Fruit fly (Drosophila melanogaster): ENCODE results near the gene Hmx.
A peak's percentile ranks its signal among the peaks of the same experiment; 100 is the strongest.

Gene Hmx

DNA sequence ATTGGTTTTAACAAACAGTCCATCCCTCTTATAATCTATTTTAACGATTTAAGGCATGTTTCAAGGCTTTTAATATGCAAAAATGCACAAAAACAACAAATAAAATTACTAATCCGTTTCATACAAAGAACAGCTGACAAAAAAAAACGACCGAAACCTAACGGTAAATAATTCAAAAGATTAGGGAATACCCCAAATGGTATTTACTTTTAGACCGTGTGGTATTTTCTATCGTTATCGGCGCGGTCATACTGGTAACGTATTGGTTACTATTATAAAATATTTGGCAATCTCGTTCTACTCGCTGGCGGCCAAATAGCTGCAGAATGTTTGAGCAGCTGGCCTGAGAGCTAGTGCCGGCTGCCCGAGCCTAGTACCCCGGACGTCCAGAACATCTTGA, 47.1 kb downstream of the Hmx start, which contains the start of gene sll (continued):
- no peak for TF ChIP-seq ro (GFP tag; IDR thresholded peaks at IDR 0.05)
- TF ChIP-seq CG4404 (GFP tag; IDR thresholded peaks at IDR 0.05), result no peak
- no peak for TF ChIP-seq hkb (optimal IDR thresholded peaks at IDR 0.05)
- no peak for TF ChIP-seq hkb (GFP tag; IDR thresholded peaks at IDR 0.05)
- no peak for TF ChIP-seq CG2120 (GFP tag; optimal IDR thresholded peaks at IDR 0.05)
- TF ChIP-seq Nf-YA (GFP tag; IDR thresholded peaks at IDR 0.05), result no peak
- TF ChIP-seq CG33213 (GFP tag; optimal IDR thresholded peaks at IDR 0.05), result no peak
- TF ChIP-seq CG6254 (GFP tag; optimal IDR thresholded peaks at IDR 0.05), result no peak
- TF ChIP-seq mld (GFP tag; IDR thresholded peaks at IDR 0.05; ENCODE audit: partially characterized antibody), result no peak
- no peak for TF ChIP-seq ERR (GFP tag; optimal IDR thresholded peaks at IDR 0.05)
- no peak for TF ChIP-seq Fer2 (tag; optimal IDR thresholded peaks at IDR 0.05)
- TF ChIP-seq repo (GFP tag; optimal IDR thresholded peaks at IDR 0.05), result no peak
- TF ChIP-seq Side (GFP tag; optimal IDR thresholded peaks at IDR 0.05), result no peak
- peak; percentile 37 for TF ChIP-seq Dref (GFP tag; IDR thresholded peaks at IDR 0.05)
- peak; percentile 20 for TF ChIP-seq CG10267 (tag; optimal IDR thresholded peaks at IDR 0.05)
- no peak for TF ChIP-seq CG7745 (tag; optimal IDR thresholded peaks at IDR 0.05)
- TF ChIP-seq ATbp (GFP tag; optimal IDR thresholded peaks at IDR 0.05), result no peak
- TF ChIP-seq ap (GFP tag; IDR thresholded peaks at IDR 0.05), result no peak
- TF ChIP-seq Doc2 (GFP tag; IDR thresholded peaks at IDR 0.05), result no peak
- TF ChIP-seq sd (tag; optimal IDR thresholded peaks at IDR 0.05), result no peak
- TF ChIP-seq Dad (GFP tag; optimal IDR thresholded peaks at IDR 0.05), result no peak
- no peak for TF ChIP-seq jing (GFP tag; optimal IDR thresholded peaks at IDR 0.05)
- TF ChIP-seq CG30403 (GFP tag; optimal IDR thresholded peaks at IDR 0.05), result no peak
- TF ChIP-seq usp (GFP tag; optimal IDR thresholded peaks at IDR 0.05), result no peak
- no peak for TF ChIP-seq dpn (GFP tag; optimal IDR thresholded peaks at IDR 0.05)
- peak; percentile 64 for TF ChIP-seq CG9797 (GFP tag; optimal IDR thresholded peaks at IDR 0.05)
- TF ChIP-seq NFAT (GFP tag; IDR thresholded peaks at IDR 0.05), result no peak
- TF ChIP-seq CG2199 (GFP tag; IDR thresholded peaks at IDR 0.05), result no peak
- TF ChIP-seq Asciz (GFP tag; optimal IDR thresholded peaks at IDR 0.05), result no peak
- TF ChIP-seq CG12236 (GFP tag; optimal IDR thresholded peaks at IDR 0.05), result no peak
- TF ChIP-seq Hr39 (optimal IDR thresholded peaks at IDR 0.05), result no peak
- no peak for TF ChIP-seq Hand (GFP tag; optimal IDR thresholded peaks at IDR 0.05)
- no peak for TF ChIP-seq nau (GFP tag; optimal IDR thresholded peaks at IDR 0.05)
- TF ChIP-seq yki (optimal IDR thresholded peaks at IDR 0.05), result no peak
- peak; percentile 35; the same call in 1 of the 2 replicates for TF ChIP-seq bbx (GFP tag; IDR thresholded peaks at IDR 0.05; ENCODE audit: partially characterized antibody)
- no peak for TF ChIP-seq cato (GFP tag; optimal IDR thresholded peaks at IDR 0.05; ENCODE audit: borderline replicate concordance)
- no peak for TF ChIP-seq schlank (tag; optimal IDR thresholded peaks at IDR 0.05)
- TF ChIP-seq Rfx (GFP tag; IDR thresholded peaks at IDR 0.05), result no peak
- TF ChIP-seq Jarid2 (GFP tag; optimal IDR thresholded peaks at IDR 0.05), result no peak
- TF ChIP-seq CG18011 (GFP tag; optimal IDR thresholded peaks at IDR 0.05), result no peak
- TF ChIP-seq CG31365 (tag; optimal IDR thresholded peaks at IDR 0.05), result no peak
- no peak for TF ChIP-seq Nf-YC (tag; optimal IDR thresholded peaks at IDR 0.05)
- TF ChIP-seq CG8290 (GFP tag; optimal IDR thresholded peaks at IDR 0.05), result no peak
- no peak for TF ChIP-seq CG8290 (tag; optimal IDR thresholded peaks at IDR 0.05)
- no peak for TF ChIP-seq CG14050 (GFP tag; IDR thresholded peaks at IDR 0.05)
- no peak for TF ChIP-seq CG10654 (GFP tag; optimal IDR thresholded peaks at IDR 0.05)
- TF ChIP-seq CG11504 (tag; optimal IDR thresholded peaks at IDR 0.05), result no peak
- TF ChIP-seq Dek (tag; optimal IDR thresholded peaks at IDR 0.05), result no peak
- TF ChIP-seq CG13296 (GFP tag; optimal IDR thresholded peaks at IDR 0.05), result no peak
- TF ChIP-seq nerfin-1 (tag; optimal IDR thresholded peaks at IDR 0.05), result no peak
- TF ChIP-seq CG6689 (GFP tag; IDR thresholded peaks at IDR 0.05), result no peak
- no peak for TF ChIP-seq fd3F (GFP tag; optimal IDR thresholded peaks at IDR 0.05)
- no peak for TF ChIP-seq tx (GFP tag; optimal IDR thresholded peaks at IDR 0.05)
